Fruit fly (Drosophila melanogaster): ENCODE results near the gene CG5280.

dm6 chr3L:9027122-9027696 lies 37.2 kb upstream of the CG5280 start:
- TF ChIP-seq CG8478 (optimal IDR thresholded peaks at IDR 0.05) (no peak), CTCF (optimal IDR thresholded peaks at IDR 0.05) (no peak)

All from S2 (cell line).